Worm (Caenorhabditis elegans) whole organism, L4 larva: ENCODE results near the gene rps-18.

Experiments used
- F26F4.8 ChIP-seq: fragments of 200-800 bp; sonication (Bioruptor generic); conservative IDR thresholded peaks from 2 replicates; pipeline ENCODE4 v1.3.6; 2022; ENCODE audit warnings: missing genetic modification characterization, missing compliant biosample characterization
- R02D3.7 ChIP-seq: fragments of 150-350 bp; sonication (generic microtip); optimal IDR thresholded peaks from 3 replicates; lab custom pipeline; 2014; ENCODE audit warnings: missing biosample characterization, missing genetic modification characterization
- T20F7.1 ChIP-seq: fragments of 200-800 bp; sonication (Bioruptor generic); optimal IDR thresholded peaks from 2 replicates; lab custom pipeline; 2018; ENCODE audit warnings: mild to moderate bottlenecking, missing genetic modification characterization, missing compliant biosample characterization
- Y48G9A.11 ChIP-seq: fragments of 200-800 bp; sonication (Bioruptor generic); IDR thresholded peaks from 2 replicates; pipeline ENCODE4 v1.3.6; 2022; ENCODE audit warnings: missing genetic modification reagents, missing genetic modification characterization, missing compliant biosample characterization
- ZK337.2 ChIP-seq: fragments of 200-800 bp; sonication (Bioruptor generic); IDR thresholded peaks from 2 replicates; pipeline ENCODE4 v1.3.6; 2022; ENCODE audit warnings: missing genetic modification reagents, missing genetic modification characterization, missing compliant biosample characterization
- ZK546.5 ChIP-seq, 2 experiments: sonication (generic microtip); optimal IDR thresholded peaks; 2 replicates each; lab custom pipeline; 2017; ENCODE audit warnings: missing biosample characterization in 2 of 2, missing genetic modification characterization in 2 of 2
- ama-1 ChIP-seq: fragments of 150-350 bp; optimal IDR thresholded peaks from 2 replicates; lab custom pipeline; 2014; ENCODE audit warnings: inconsistent platforms, mixed read lengths
- attf-4 ChIP-seq: sonication (generic microtip); optimal IDR thresholded peaks from 3 replicates; lab custom pipeline; 2017; ENCODE audit warnings: missing biosample characterization, missing genetic modification characterization
- ceh-32 ChIP-seq: sonication (generic microtip); optimal IDR thresholded peaks from 2 replicates; lab custom pipeline; 2016; ENCODE audit warnings: mild to moderate bottlenecking, missing genetic modification characterization, missing compliant biosample characterization; ENCODE audit not compliant: poor library complexity
- ceh-44 ChIP-seq: fragments of 200-800 bp; sonication (Bioruptor generic); IDR thresholded peaks from 2 replicates; pipeline ENCODE4 v1.3.6; 2022; ENCODE audit warnings: missing genetic modification reagents, missing genetic modification characterization, missing compliant biosample characterization
- ceh-62 ChIP-seq: sonication (generic microtip); optimal IDR thresholded peaks from 2 replicates; lab custom pipeline; 2017; ENCODE audit warnings: missing biosample characterization, missing genetic modification characterization
- ces-1 ChIP-seq: fragments of 150-350 bp; sonication (generic microtip); optimal IDR thresholded peaks from 4 replicates; lab custom pipeline; 2014; ENCODE audit warnings: missing biosample characterization, missing genetic modification reagents, missing genetic modification characterization
- daf-12 ChIP-seq: fragments of 150-350 bp; optimal IDR thresholded peaks from 2 replicates; lab custom pipeline; 2014; ENCODE audit warnings: missing biosample characterization, missing genetic modification reagents, missing genetic modification characterization
- daf-19 ChIP-seq: fragments of 200-800 bp; sonication (Bioruptor generic); conservative IDR thresholded peaks from 2 replicates; pipeline ENCODE4 v1.3.6; 2022; ENCODE audit warnings: missing genetic modification characterization, missing compliant biosample characterization
- daf-8 ChIP-seq: fragments of 200-800 bp; sonication (Bioruptor generic); IDR thresholded peaks from 2 replicates; pipeline ENCODE4 v1.3.6; 2022; ENCODE audit warnings: missing genetic modification characterization, missing compliant biosample characterization
- dmd-8 ChIP-seq: fragments of 200-800 bp; sonication (Bioruptor generic); IDR thresholded peaks from 2 replicates; pipeline ENCODE4 v1.3.6; 2022; ENCODE audit warnings: missing genetic modification characterization, missing compliant biosample characterization
- dpl-1 ChIP-seq: fragments of 150-350 bp; optimal IDR thresholded peaks from 2 replicates; lab custom pipeline; 2014; ENCODE audit warnings: missing biosample characterization, missing genetic modification reagents, missing genetic modification characterization
- duxl-1 ChIP-seq: sonication (generic microtip); optimal IDR thresholded peaks from 2 replicates; lab custom pipeline; 2016; ENCODE audit warnings: mild to moderate bottlenecking, missing genetic modification characterization, moderate library complexity, missing compliant biosample characterization; ENCODE audit not compliant: poor library complexity
- dve-1 ChIP-seq: sonication (generic microtip); optimal IDR thresholded peaks from 2 replicates; lab custom pipeline; 2017; ENCODE audit warnings: antibody characterized with exemption, mild to moderate bottlenecking, missing genetic modification characterization, missing compliant biosample characterization; ENCODE audit not compliant: insufficient read depth
- fkh-10 ChIP-seq: fragments of 150-350 bp; optimal IDR thresholded peaks from 2 replicates; lab custom pipeline; 2014; ENCODE audit warnings: missing biosample characterization, missing genetic modification reagents, missing genetic modification characterization
- hlh-30 ChIP-seq: sonication (generic microtip); optimal IDR thresholded peaks from 2 replicates; lab custom pipeline; 2017; ENCODE audit warnings: antibody characterized with exemption, mild to moderate bottlenecking, missing genetic modification characterization, missing compliant biosample characterization; ENCODE audit not compliant: insufficient read depth
- hmg-1.1 ChIP-seq: fragments of 200-800 bp; sonication (Bioruptor generic); IDR thresholded peaks from 2 replicates; pipeline ENCODE4 v1.3.6; 2022; ENCODE audit warnings: missing genetic modification reagents, missing genetic modification characterization, missing compliant biosample characterization
- lim-7 ChIP-seq: fragments of 200-800 bp; sonication (Bioruptor generic); IDR thresholded peaks from 2 replicates; pipeline ENCODE4 v1.3.6; 2022; ENCODE audit warnings: missing genetic modification characterization, missing compliant biosample characterization
- lin-1 ChIP-seq: fragments of 200-800 bp; sonication (Bioruptor generic); IDR thresholded peaks from 2 replicates; pipeline ENCODE4 v1.3.6; 2022; ENCODE audit warnings: missing genetic modification reagents, missing genetic modification characterization, missing compliant biosample characterization
- lin-13 ChIP-seq: fragments of 150-350 bp; optimal IDR thresholded peaks from 2 replicates; lab custom pipeline; 2014; ENCODE audit warnings: missing biosample characterization, missing genetic modification reagents, missing genetic modification characterization
- lir-3 ChIP-seq: sonication (generic microtip); optimal IDR thresholded peaks from 2 replicates; lab custom pipeline; 2016; ENCODE audit warnings: mild to moderate bottlenecking, missing genetic modification characterization, missing compliant biosample characterization
- lsy-2 ChIP-seq, 2 experiments: fragments of 150-350 bp in 1 of 2; sonication (generic microtip) in 1 of 2; optimal IDR thresholded peaks; 2 replicates each; lab custom pipeline; 2014 to 2017; ENCODE audit warnings: missing biosample characterization in 2 of 2, missing genetic modification characterization in 2 of 2
- madf-5 ChIP-seq, 2 experiments: fragments of 200-800 bp; sonication (Bioruptor generic); IDR thresholded peaks; 2 replicates each; pipeline ENCODE4 v1.3.6; 2022; ENCODE audit warnings: missing compliant biosample characterization in 2 of 2, missing genetic modification characterization in 2 of 2
- mdl-1 ChIP-seq, 2 experiments: fragments of 150-350 bp in 1 of 2; sonication (generic microtip) in 1 of 2; optimal IDR thresholded peaks; 2 replicates each; lab custom pipeline; 2014 to 2017; ENCODE audit warnings: missing biosample characterization in 2 of 2, missing genetic modification characterization in 2 of 2
- mdt-29 ChIP-seq: fragments of 200-800 bp; sonication (Bioruptor generic); IDR thresholded peaks from 2 replicates; pipeline ENCODE4 v1.3.6; 2022; ENCODE audit warnings: missing genetic modification reagents, missing genetic modification characterization, missing compliant biosample characterization
- mep-1 ChIP-seq: fragments of 150-350 bp; sonication (generic microtip); optimal IDR thresholded peaks from 3 replicates; lab custom pipeline; 2014; ENCODE audit warnings: missing biosample characterization, missing genetic modification characterization
- mxl-2 ChIP-seq: fragments of 200-800 bp; sonication (Bioruptor generic); conservative IDR thresholded peaks from 2 replicates; pipeline ENCODE4 v1.3.6; 2022; ENCODE audit warnings: missing genetic modification reagents, missing genetic modification characterization, missing compliant biosample characterization
- mxl-3 ChIP-seq: fragments of 200-800 bp; sonication (Bioruptor generic); optimal IDR thresholded peaks from 2 replicates; lab custom pipeline; 2018; ENCODE audit warnings: mild to moderate bottlenecking, missing genetic modification characterization, missing compliant biosample characterization
- nhr-11 ChIP-seq: fragments of 150-350 bp; optimal IDR thresholded peaks from 2 replicates; lab custom pipeline; 2014; ENCODE audit warnings: missing biosample characterization, missing genetic modification characterization
- nhr-237 ChIP-seq: sonication (generic microtip); optimal IDR thresholded peaks from 2 replicates; lab custom pipeline; 2017; ENCODE audit warnings: missing biosample characterization, missing genetic modification characterization
- nhr-25 ChIP-seq: sonication (generic microtip); optimal IDR thresholded peaks from 2 replicates; lab custom pipeline; 2017; ENCODE audit warnings: missing genetic modification characterization, mild to moderate bottlenecking, missing compliant biosample characterization, antibody characterized with exemption, moderate library complexity, borderline replicate concordance; ENCODE audit not compliant: insufficient read depth
- nhr-28 ChIP-seq: fragments of 150-350 bp; optimal IDR thresholded peaks from 2 replicates; lab custom pipeline; 2014; ENCODE audit warnings: missing biosample characterization, missing genetic modification characterization
- nhr-42 ChIP-seq: fragments of 200-800 bp; sonication (Bioruptor generic); IDR thresholded peaks from 2 replicates; pipeline ENCODE4 v1.3.6; 2022; ENCODE audit warnings: missing genetic modification characterization, missing compliant biosample characterization
- nhr-48 ChIP-seq: sonication (generic microtip); optimal IDR thresholded peaks from 2 replicates; lab custom pipeline; 2016; ENCODE audit warnings: mild to moderate bottlenecking, missing genetic modification characterization, missing compliant biosample characterization
- nhr-76 ChIP-seq: fragments of 150-350 bp; optimal IDR thresholded peaks from 2 replicates; lab custom pipeline; 2014; ENCODE audit warnings: missing biosample characterization, missing genetic modification characterization
- php-3 ChIP-seq: fragments of 200-800 bp; sonication (Bioruptor generic); IDR thresholded peaks from 2 replicates; pipeline ENCODE4 v1.3.6; 2022; ENCODE audit warnings: missing genetic modification reagents, missing genetic modification characterization, missing compliant biosample characterization
- pqm-1 ChIP-seq: sonication (generic microtip); optimal IDR thresholded peaks from 2 replicates; lab custom pipeline; 2017; ENCODE audit warnings: missing biosample characterization, missing genetic modification characterization
- rbr-2 ChIP-seq: sonication (generic microtip); optimal IDR thresholded peaks from 2 replicates; lab custom pipeline; 2016; ENCODE audit warnings: missing genotype, missing genetic modification characterization, missing compliant biosample characterization
- spr-1 ChIP-seq: sonication (generic microtip); optimal IDR thresholded peaks from 2 replicates; lab custom pipeline; 2016; ENCODE audit warnings: mild to moderate bottlenecking, missing genetic modification characterization, missing compliant biosample characterization
- tag-97 ChIP-seq: fragments of 200-800 bp; sonication (Bioruptor generic); IDR thresholded peaks from 2 replicates; pipeline ENCODE4 v1.3.6; 2022; ENCODE audit warnings: missing genetic modification characterization, missing compliant biosample characterization
- unc-62 ChIP-seq, 3 experiments: fragments of 150-350 bp in 1 of 3; sonication (generic microtip); optimal IDR thresholded peaks in 2 of 3; peaks in 1 of 3; 1 replicate in 1 of 3; 2 replicates in 2 of 3; lab custom pipeline; 2014 to 2017; ENCODE audit warnings: missing biosample characterization in 3 of 3, missing genetic modification characterization in 3 of 3, missing genetic modification reagents in 3 of 3, missing genotype in 1 of 3
- zip-2 ChIP-seq: fragments of 150-350 bp; optimal IDR thresholded peaks from 2 replicates; lab custom pipeline; 2014; ENCODE audit warnings: missing biosample characterization, missing genetic modification characterization

rps-18 gene

ce11 chrIV:14872320-14872719 is 46.8 kb downstream of the rps-18 start (continued):
- TF ChIP-seq Y48G9A.11 (GFP tag; lab: Robert Waterston, UW) (0 out of 2 replicates have a peak, but pooled peaks have one; percentile 26), mdl-1 (tag; optimal IDR thresholded peaks at IDR 0.05; lab: Kevin White, UChicago) (peak in 1 of 2 experiments; percentile 35), spr-1 (tag; lab: Kevin White, UChicago) (peak; percentile 52), nhr-25 (tag; lab: Kevin White, UChicago) (peak; percentile 65), dpl-1 (no peak), unc-62 (GFP tag; optimal IDR thresholded peaks at IDR 0.05 in 1 of 2; lab: Kevin White, UChicago) (peak in 1 of 2 experiments; percentile 2), unc-62 (tag; optimal IDR thresholded peaks at IDR 0.05; lab: Kevin White, UChicago) (no peak), nhr-28 (tag; lab: Kevin White, UChicago) (peak; percentile 72), hlh-30 (tag; lab: Kevin White, UChicago) (peak; percentile 10), R02D3.7 (no peak), nhr-48 (tag; lab: Kevin White, UChicago) (peak; percentile 27)

ce11 chrIV:14874926-14875570 is 49.6 kb downstream of the rps-18 start:
- no peak for TF ChIP-seq daf-8 (GFP tag; lab: Robert Waterston, UW)
- no peak for TF ChIP-seq F26F4.8
- TF ChIP-seq php-3 (GFP tag; lab: Robert Waterston, UW), result no peak
- peak; percentile 41 for TF ChIP-seq nhr-48 (tag; lab: Kevin White, UChicago)
- TF ChIP-seq lsy-2 (tag; optimal IDR thresholded peaks at IDR 0.05; lab: Kevin White, UChicago), result peak in 1 of 2 experiments; percentile 61
- TF ChIP-seq nhr-11 (tag; lab: Kevin White, UChicago), result no peak
- 0 out of 4 replicates have a peak, but pooled peaks of 1 of the 2 experiments have one; percentile 12 for TF ChIP-seq madf-5 (GFP tag; IDR thresholded peaks at IDR 0.05; lab: Robert Waterston, UW)
- TF ChIP-seq mdt-29, result no peak
- no peak for TF ChIP-seq duxl-1 (tag; lab: Kevin White, UChicago)
- no peak for TF ChIP-seq ceh-44 (GFP tag; lab: Robert Waterston, UW)
- no peak for TF ChIP-seq hmg-1.1 (GFP tag; lab: Robert Waterston, UW)
- no peak for TF ChIP-seq dmd-8 (GFP tag; lab: Robert Waterston, UW)
- TF ChIP-seq ces-1 (GFP tag; lab: Kevin White, UChicago), result no peak
- no peak for TF ChIP-seq ceh-62 (tag; lab: Kevin White, UChicago)
- no peak for TF ChIP-seq ZK337.2
- no peak for TF ChIP-seq tag-97 (GFP tag; lab: Robert Waterston, UW)
- no peak for TF ChIP-seq nhr-76 (tag; lab: Kevin White, UChicago)
- peak; percentile 10 for TF ChIP-seq T20F7.1 (GFP tag; lab: Kevin White, UChicago)
- TF ChIP-seq ama-1 (lab: Kevin White, UChicago), result no peak
- peak; percentile 93 for TF ChIP-seq dve-1
- 0 out of 2 replicates have a peak, but pooled peaks have one; percentile 43 for TF ChIP-seq mxl-2 (GFP tag; lab: Robert Waterston, UW)
- no peak for TF ChIP-seq daf-12 (tag; lab: Kevin White, UChicago)
- peak; percentile 30 for TF ChIP-seq rbr-2 (tag; lab: Kevin White, UChicago)
- TF ChIP-seq pqm-1 (tag; lab: Kevin White, UChicago), result peak; percentile 82
- 0 out of 2 replicates have a peak, but pooled peaks have one; percentile 18 for TF ChIP-seq lin-1 (GFP tag; lab: Robert Waterston, UW)
- peak; percentile 23 for TF ChIP-seq spr-1 (tag; lab: Kevin White, UChicago)
- TF ChIP-seq nhr-237, result no peak
- peak; percentile 66 for TF ChIP-seq mep-1 (tag; lab: Kevin White, UChicago)
- no peak for TF ChIP-seq attf-4
- TF ChIP-seq mxl-3 (GFP tag; lab: Kevin White, UChicago), result peak; percentile 13
- TF ChIP-seq ceh-32 (tag; lab: Kevin White, UChicago), result no peak
- TF ChIP-seq hlh-30 (tag; lab: Kevin White, UChicago), result peak; percentile 41
- TF ChIP-seq lin-13 (GFP tag; lab: Kevin White, UChicago), result no peak
- no peak for TF ChIP-seq nhr-42 (GFP tag; lab: Robert Waterston, UW)
- no peak for TF ChIP-seq daf-19
- no peak for TF ChIP-seq lir-3 (tag; lab: Kevin White, UChicago)
- no peak for TF ChIP-seq lim-7 (GFP tag; lab: Robert Waterston, UW)
- TF ChIP-seq fkh-10 (GFP tag; lab: Kevin White, UChicago), result no peak
- no peak for TF ChIP-seq zip-2 (tag; lab: Kevin White, UChicago)
- TF ChIP-seq ZK546.5 (tag; optimal IDR thresholded peaks at IDR 0.05; lab: Kevin White, UChicago), result no peak
